Fruit fly (Drosophila melanogaster) whole organism, embryonic: ENCODE results near the gene Oatp30B.

Source experiments
- Aef1 ChIP-seq: fragments of 200-800 bp; sonication (Bioruptor generic); IDR thresholded peaks from 3 replicates; pipeline ENCODE4 v1.3.6; 2022; ENCODE audit warnings: missing biosample characterization, missing genetic modification characterization
- Atf-2 ChIP-seq: fragments of 200-800 bp; sonication (Bioruptor generic); optimal IDR thresholded peaks from 2 replicates; lab custom pipeline; 2016; ENCODE audit warnings: missing biosample characterization, missing genetic modification characterization
- CG12659 ChIP-seq: fragments of 200-800 bp; sonication (Bioruptor generic); optimal IDR thresholded peaks from 3 replicates; lab custom pipeline; 2017; ENCODE audit warnings: mild to moderate bottlenecking, missing biosample characterization, missing genetic modification reagents, missing genetic modification characterization
- CG15696 ChIP-seq: fragments of 200-800 bp; sonication (Bioruptor generic); optimal IDR thresholded peaks from 2 replicates; lab custom pipeline; 2019; ENCODE audit warnings: missing biosample characterization, mild to moderate bottlenecking, missing genetic modification characterization, moderate library complexity
- CG1602 ChIP-seq: fragments of 200-800 bp; sonication (Bioruptor generic); optimal IDR thresholded peaks from 3 replicates; lab custom pipeline; 2016; ENCODE audit warnings: missing biosample characterization, missing genetic modification characterization
- CG17328 ChIP-seq: fragments of 200-800 bp; sonication (Bioruptor generic); IDR thresholded peaks from 2 replicates; pipeline ENCODE4 v1.3.6; 2022; ENCODE audit warnings: missing biosample characterization, missing genetic modification characterization
- CG1792 ChIP-seq: fragments of 200-800 bp; sonication (Bioruptor generic); optimal IDR thresholded peaks from 2 replicates; lab custom pipeline; 2016; ENCODE audit warnings: missing biosample characterization, missing genetic modification characterization
- CG2678 ChIP-seq: fragments of 200-800 bp; sonication (Bioruptor generic); optimal IDR thresholded peaks from 3 replicates; lab custom pipeline; 2019; ENCODE audit warnings: missing biosample characterization, mild to moderate bottlenecking, missing genetic modification characterization, moderate library complexity
- CG3065 ChIP-seq: fragments of 200-800 bp; sonication (Bioruptor generic); optimal IDR thresholded peaks from 2 replicates; lab custom pipeline; 2016; ENCODE audit warnings: missing biosample characterization, missing genetic modification characterization
- CG3838 ChIP-seq: fragments of 200-800 bp; sonication (Bioruptor generic); optimal IDR thresholded peaks from 3 replicates; lab custom pipeline; 2016; ENCODE audit warnings: missing biosample characterization, missing genetic modification characterization
- CG3847 ChIP-seq: fragments of 200-800 bp; sonication (Bioruptor generic); IDR thresholded peaks from 2 replicates; pipeline ENCODE4 v1.3.6; 2022; ENCODE audit warnings: missing biosample characterization, missing genetic modification characterization
- CG4282 ChIP-seq: fragments of 200-800 bp; sonication (Bioruptor generic); optimal IDR thresholded peaks from 2 replicates; lab custom pipeline; 2016; ENCODE audit warnings: missing biosample characterization, missing genetic modification characterization
- CG5245 ChIP-seq: fragments of 200-800 bp; sonication (Bioruptor generic); optimal IDR thresholded peaks from 3 replicates; lab custom pipeline; 2016; ENCODE audit warnings: missing biosample characterization, missing genetic modification characterization
- CG6254 ChIP-seq: fragments of 200-800 bp; sonication (Bioruptor generic); optimal IDR thresholded peaks from 3 replicates; lab custom pipeline; 2017; ENCODE audit warnings: mild to moderate bottlenecking, missing biosample characterization, missing genetic modification reagents, missing genetic modification characterization
- CG6272 ChIP-seq: fragments of 200-800 bp; sonication (Bioruptor generic); IDR thresholded peaks from 2 replicates; pipeline ENCODE4 v1.3.6; 2022; ENCODE audit warnings: missing biosample characterization, missing genetic modification characterization
- CG6654 ChIP-seq: fragments of 200-800 bp; sonication (Bioruptor generic); optimal IDR thresholded peaks from 2 replicates; lab custom pipeline; 2017; ENCODE audit warnings: missing biosample characterization, mild to moderate bottlenecking, missing genetic modification characterization
- CG6854 ChIP-seq: fragments of 200-800 bp; sonication (Bioruptor generic); optimal IDR thresholded peaks from 3 replicates; lab custom pipeline; 2017; ENCODE audit warnings: missing biosample characterization, mild to moderate bottlenecking, missing genetic modification characterization
- CG7786 ChIP-seq: fragments of 200-800 bp; sonication (Bioruptor generic); optimal IDR thresholded peaks from 2 replicates; lab custom pipeline; 2016; ENCODE audit warnings: missing biosample characterization, missing genetic modification characterization
- Chrac-16 ChIP-seq: fragments of 200-800 bp; sonication (Bioruptor generic); optimal IDR thresholded peaks from 3 replicates; lab custom pipeline; 2016; ENCODE audit warnings: missing biosample characterization, missing genetic modification characterization
- CkIIα-i1 ChIP-seq: fragments of 200-800 bp; sonication (Bioruptor generic); IDR thresholded peaks from 2 replicates; pipeline ENCODE4 v1.3.6; 2022; ENCODE audit warnings: missing biosample characterization, missing genetic modification characterization
- D19B ChIP-seq: fragments of 200-800 bp; sonication (Bioruptor generic); optimal IDR thresholded peaks from 2 replicates; lab custom pipeline; 2017; ENCODE audit warnings: missing biosample characterization, mild to moderate bottlenecking, missing genetic modification characterization
- Dad ChIP-seq: fragments of 200-800 bp; sonication (Bioruptor generic); optimal IDR thresholded peaks from 3 replicates; lab custom pipeline; 2016; ENCODE audit warnings: missing biosample characterization, missing genetic modification characterization
- Lim3 ChIP-seq: fragments of 200-800 bp; sonication (Bioruptor generic); IDR thresholded peaks from 2 replicates; pipeline ENCODE4 v1.3.6; 2022; ENCODE audit warnings: missing biosample characterization, missing genetic modification characterization
- Max ChIP-seq: fragments of 200-800 bp; sonication (Bioruptor generic); optimal IDR thresholded peaks from 2 replicates; lab custom pipeline; 2016; ENCODE audit warnings: missing biosample characterization, mild to moderate bottlenecking, missing genetic modification characterization
- Nf-YA ChIP-seq: fragments of 200-800 bp; sonication (Bioruptor generic); IDR thresholded peaks from 2 replicates; pipeline ENCODE4 v1.3.6; 2022; ENCODE audit warnings: missing biosample characterization, missing genetic modification characterization
- Rfx ChIP-seq: fragments of 200-800 bp; sonication (Bioruptor generic); IDR thresholded peaks from 2 replicates; pipeline ENCODE4 v1.3.6; 2022; ENCODE audit warnings: missing biosample characterization, missing genetic modification characterization
- Side ChIP-seq: fragments of 200-800 bp; sonication (Bioruptor generic); optimal IDR thresholded peaks from 2 replicates; lab custom pipeline; 2016; ENCODE audit warnings: missing biosample characterization, missing genetic modification characterization
- TFAM ChIP-seq: fragments of 200-800 bp; sonication (Bioruptor generic); optimal IDR thresholded peaks from 2 replicates; lab custom pipeline; 2017; ENCODE audit warnings: missing biosample characterization, missing genetic modification characterization, inconsistent platforms
- abd-A ChIP-seq: fragments of 200-800 bp; sonication (Bioruptor generic); optimal IDR thresholded peaks from 3 replicates; lab custom pipeline; 2019; ENCODE audit warnings: missing biosample characterization, mild to moderate bottlenecking, missing genetic modification characterization, moderate library complexity
- al ChIP-seq: fragments of 200-800 bp; sonication (Bioruptor generic); IDR thresholded peaks from 2 replicates; pipeline ENCODE4 v1.3.6; 2022; ENCODE audit warnings: missing biosample characterization, missing genetic modification characterization
- ap ChIP-seq: fragments of 200-800 bp; sonication (Bioruptor generic); IDR thresholded peaks from 2 replicates; pipeline ENCODE4 v1.3.6; 2022; ENCODE audit warnings: missing biosample characterization, missing genetic modification characterization
- az2 ChIP-seq: fragments of 200-800 bp; sonication (Bioruptor generic); optimal IDR thresholded peaks from 3 replicates; lab custom pipeline; 2016; ENCODE audit warnings: missing biosample characterization, missing genetic modification characterization
- btn ChIP-seq: fragments of 200-800 bp; sonication (Bioruptor generic); optimal IDR thresholded peaks from 2 replicates; lab custom pipeline; 2016; ENCODE audit warnings: missing biosample characterization, missing genetic modification characterization
- chinmo ChIP-seq: fragments of 200-800 bp; sonication (Bioruptor generic); IDR thresholded peaks from 4 replicates; pipeline ENCODE4 v1.3.6; 2022; ENCODE audit warnings: missing biosample characterization, missing genetic modification characterization; ENCODE audit not compliant: partially characterized antibody
- dmrt11E ChIP-seq: fragments of 200-800 bp; sonication (Bioruptor generic); optimal IDR thresholded peaks from 3 replicates; lab custom pipeline; 2018; ENCODE audit warnings: missing biosample characterization, mild to moderate bottlenecking, missing genetic modification characterization, moderate library complexity
- exex ChIP-seq: fragments of 200-800 bp; sonication (Bioruptor generic); optimal IDR thresholded peaks from 4 replicates; lab custom pipeline; 2018; ENCODE audit warnings: missing biosample characterization, mild to moderate bottlenecking, missing genetic modification characterization, moderate library complexity
- eyg ChIP-seq: fragments of 200-800 bp; sonication (Bioruptor generic); optimal IDR thresholded peaks from 3 replicates; lab custom pipeline; 2016; ENCODE audit warnings: missing biosample characterization, missing genetic modification characterization
- gsb ChIP-seq: fragments of 200-800 bp; sonication (Bioruptor generic); IDR thresholded peaks from 2 replicates; pipeline ENCODE4 v1.3.6; 2022; ENCODE audit warnings: missing biosample characterization, missing genetic modification characterization
- lab ChIP-seq: fragments of 200-800 bp; sonication (Bioruptor generic); optimal IDR thresholded peaks from 3 replicates; lab custom pipeline; 2017; ENCODE audit warnings: missing biosample characterization, missing genetic modification characterization, mild to moderate bottlenecking, moderate library complexity, missing genetic modification reagents
- mam ChIP-seq: fragments of 200-800 bp; sonication (Bioruptor generic); optimal IDR thresholded peaks from 3 replicates; lab custom pipeline; 2016; ENCODE audit warnings: missing biosample characterization, missing genetic modification characterization
- nom ChIP-seq: fragments of 200-800 bp; sonication (Bioruptor generic); optimal IDR thresholded peaks from 2 replicates; lab custom pipeline; 2017; ENCODE audit warnings: missing biosample characterization, missing genetic modification characterization, mild to moderate bottlenecking, moderate library complexity, missing genetic modification reagents
- org-1 ChIP-seq: fragments of 200-800 bp; sonication (Bioruptor generic); optimal IDR thresholded peaks from 2 replicates; lab custom pipeline; 2017; ENCODE audit warnings: missing biosample characterization, missing genetic modification characterization
- phol ChIP-seq: fragments of 200-800 bp; sonication (Bioruptor generic); optimal IDR thresholded peaks from 3 replicates; lab custom pipeline; 2018; ENCODE audit warnings: missing biosample characterization, mild to moderate bottlenecking, missing genetic modification characterization, moderate library complexity
- ranshi ChIP-seq: fragments of 200-800 bp; sonication (Bioruptor generic); IDR thresholded peaks from 2 replicates; pipeline ENCODE4 v1.3.6; 2022; ENCODE audit warnings: missing biosample characterization, missing genetic modification characterization
- sim ChIP-seq: fragments of 200-800 bp; sonication (Bioruptor generic); IDR thresholded peaks from 2 replicates; pipeline ENCODE4 v1.3.6; 2022; ENCODE audit warnings: missing biosample characterization, missing genetic modification characterization
- so ChIP-seq: fragments of 200-800 bp; sonication (Bioruptor generic); IDR thresholded peaks from 3 replicates; pipeline ENCODE4 v1.3.6; 2022; ENCODE audit warnings: missing biosample characterization, missing genetic modification characterization
- tap ChIP-seq: fragments of 200-800 bp; optimal IDR thresholded peaks from 3 replicates; lab custom pipeline; 2019; ENCODE audit warnings: missing biosample characterization, mild to moderate bottlenecking, missing genetic modification characterization, moderate library complexity
- tll ChIP-seq, 2 experiments: fragments of 200-800 bp in 1 of 2; fragments of >200 bp in 1 of 2; sonication (Bioruptor generic) in 1 of 2; optimal IDR thresholded peaks; 2 replicates each; lab custom pipeline; 2017 to 2019; ENCODE audit warnings: missing biosample characterization in 2 of 2, missing genetic modification characterization in 2 of 2, mild to moderate bottlenecking in 1 of 2, moderate library complexity in 1 of 2
- zen2 ChIP-seq: fragments of 200-800 bp; sonication (Bioruptor generic); IDR thresholded peaks from 3 replicates; pipeline ENCODE4 v1.3.6; 2022; ENCODE audit warnings: missing biosample characterization, missing genetic modification characterization; ENCODE audit not compliant: partially characterized antibody

The Oatp30B gene

DNA sequence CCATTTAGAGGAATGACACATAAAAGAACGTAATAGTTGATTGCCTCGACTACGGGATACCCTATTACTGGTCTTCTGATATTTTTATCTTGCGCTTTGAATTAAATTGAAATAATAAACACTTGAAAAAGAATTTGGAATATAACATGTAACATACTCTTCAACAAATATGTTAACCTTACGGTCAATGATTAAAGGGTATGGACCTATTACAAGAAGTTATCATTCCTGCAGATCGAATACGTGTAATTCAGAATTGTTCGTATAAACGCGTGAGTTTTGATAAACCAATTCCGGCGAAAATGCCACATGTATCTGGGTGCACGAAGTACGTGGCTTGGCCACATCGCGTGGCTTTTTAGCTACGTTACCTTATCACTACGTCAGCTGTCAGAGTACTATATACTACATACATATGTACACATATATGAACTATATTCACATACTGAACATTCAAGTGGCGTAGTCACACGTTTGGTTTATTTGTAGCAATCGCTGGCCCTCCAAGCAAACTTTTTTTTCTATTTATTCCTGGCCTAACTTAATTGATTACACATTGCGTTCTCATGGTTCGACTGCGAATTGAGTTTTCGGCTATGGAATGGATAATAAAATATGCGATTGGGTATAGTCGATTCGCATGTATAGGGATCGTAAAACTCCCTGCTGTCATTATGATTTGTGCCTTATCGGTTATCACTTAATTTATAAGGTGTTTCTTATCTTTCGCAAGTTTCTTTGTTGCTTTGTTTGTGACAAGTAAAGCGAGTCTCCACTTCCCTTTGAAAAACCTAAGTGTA lies 22.6 kb upstream of the Oatp30B start (continued):
- no peak for TF ChIP-seq CG6254
- peak; percentile 95 for TF ChIP-seq D19B (GFP tag; lab: Kevin White, UChicago)
- TF ChIP-seq CG1602 (GFP tag; lab: Kevin White, UChicago): no peak
- peak; percentile 30 for TF ChIP-seq CG15696
- TF ChIP-seq Chrac-16 (GFP tag; lab: Kevin White, UChicago): peak; percentile 47
- TF ChIP-seq Dad: peak; percentile 38
- TF ChIP-seq org-1 (GFP tag; lab: Kevin White, UChicago): peak; percentile 53
- no peak for TF ChIP-seq nom
- TF ChIP-seq exex (tag; lab: Kevin White, UChicago): peak; percentile 93
- peak; percentile 53; the same call in 1 of the 2 replicates for TF ChIP-seq ap (GFP tag; lab: Robert Waterston, UW)
- peak; percentile 12 for TF ChIP-seq Side (GFP tag; lab: Kevin White, UChicago)
- TF ChIP-seq CG1792: peak; percentile 31
- no peak for TF ChIP-seq tll (GFP tag; optimal IDR thresholded peaks at IDR 0.05; lab: Kevin White, UChicago)
- peak; percentile 28 for TF ChIP-seq CG12659 (GFP tag; lab: Kevin White, UChicago)
- TF ChIP-seq CG6272: 0 out of 2 replicates have a peak, but pooled peaks have one; percentile 30
- peak; percentile 51 for TF ChIP-seq CG5245
- peak; percentile 45; the same call in 1 of the 2 replicates for TF ChIP-seq sim (GFP tag; lab: Robert Waterston, UW)
- TF ChIP-seq eyg (GFP tag; lab: Kevin White, UChicago): peak; percentile 33
- peak; percentile 0 for TF ChIP-seq CG3838 (GFP tag; lab: Kevin White, UChicago)
- TF ChIP-seq so (GFP tag; lab: Robert Waterston, UW): peak; percentile 62; the same call in 1 of the 3 replicates
- TF ChIP-seq CkIIα-i1 (GFP tag; lab: Robert Waterston, UW): no peak
- no peak for TF ChIP-seq TFAM (GFP tag; lab: Kevin White, UChicago)
- no peak for TF ChIP-seq CG4282
- TF ChIP-seq az2 (GFP tag; lab: Kevin White, UChicago): peak; percentile 57
- peak; percentile 58 for TF ChIP-seq Atf-2
- peak; percentile 17 for TF ChIP-seq CG6654 (GFP tag; lab: Kevin White, UChicago)
- TF ChIP-seq Rfx (GFP tag; lab: Robert Waterston, UW): peak; percentile 66
- TF ChIP-seq Max (GFP tag; lab: Kevin White, UChicago): peak; percentile 34
- TF ChIP-seq CG6854: no peak
- 0 out of 4 replicates have a peak, but pooled peaks have one; percentile 43 for TF ChIP-seq chinmo
- TF ChIP-seq mam: peak; percentile 74
- TF ChIP-seq lab (GFP tag; lab: Kevin White, UChicago): peak; percentile 71
- TF ChIP-seq dmrt11E: peak; percentile 45
- peak; percentile 39; the same call in 1 of the 2 replicates for TF ChIP-seq al (GFP tag; lab: Robert Waterston, UW)
- TF ChIP-seq zen2 (GFP tag; lab: Robert Waterston, UW): no peak
- TF ChIP-seq CG3065: peak; percentile 5
- no peak for TF ChIP-seq Lim3 (GFP tag; lab: Robert Waterston, UW)
- peak; percentile 78 for TF ChIP-seq CG2678
- TF ChIP-seq tap: peak; percentile 56
- TF ChIP-seq Aef1 (GFP tag; lab: Robert Waterston, UW): peak; percentile 56
- TF ChIP-seq abd-A (tag; lab: Kevin White, UChicago): no peak
- TF ChIP-seq phol: peak; percentile 67
- TF ChIP-seq Nf-YA (GFP tag; lab: Robert Waterston, UW): no peak
- TF ChIP-seq btn (GFP tag; lab: Kevin White, UChicago): peak; percentile 43
- TF ChIP-seq CG7786 (GFP tag; lab: Kevin White, UChicago): peak; percentile 41
- peak; percentile 65; the same call in 1 of the 2 replicates for TF ChIP-seq ranshi
- peak; percentile 48; the same call in 1 of the 2 replicates for TF ChIP-seq CG3847 (GFP tag; lab: Robert Waterston, UW)
- TF ChIP-seq gsb (GFP tag; lab: Robert Waterston, UW): peak; percentile 23; the same call in 1 of the 2 replicates
- peak; percentile 42; the same call in 1 of the 2 replicates for TF ChIP-seq CG17328 (GFP tag; lab: Robert Waterston, UW)
